Fruit fly (Drosophila melanogaster) whole organism: ENCODE data around the gene ND-18.

ENCODE experiments used
- CG8478 ChIP-seq: fragments of >200 bp; optimal IDR thresholded peaks from 2 replicates; lab custom pipeline; 2018; ENCODE audit warnings: inconsistent platforms
- Dll ChIP-seq: fragments of >200 bp; optimal IDR thresholded peaks from 2 replicates; lab custom pipeline; 2017
- EcR ChIP-seq, 2 experiments: fragments of >200 bp; optimal IDR thresholded peaks; 2 replicates each; lab custom pipeline; 2017; ENCODE audit warnings: missing biosample characterization in 2 of 2, missing genetic modification characterization in 2 of 2, missing genetic modification reagents in 2 of 2
- pan ChIP-seq: fragments of >200 bp; optimal IDR thresholded peaks from 2 replicates; lab custom pipeline; 2017
- psq ChIP-seq: fragments of >200 bp; optimal IDR thresholded peaks from 2 replicates; lab custom pipeline; 2017
- usp ChIP-seq: fragments of >200 bp; optimal IDR thresholded peaks from 2 replicates; lab custom pipeline; 2017; ENCODE audit warnings: missing biosample characterization, missing genetic modification characterization, mixed read lengths

dm6 chrX:19479134-19479533 is 13.1 kb upstream of the ND-18 start, which contains the start of gene CG32533:
- no peak for TF ChIP-seq psq
- TF ChIP-seq Dll (lab: Kevin White, UChicago): no peak
- TF ChIP-seq usp (GFP tag; lab: Kevin White, UChicago): no peak
- no peak for TF ChIP-seq EcR (GFP tag; optimal IDR thresholded peaks at IDR 0.05; lab: Kevin White, UChicago)
- no peak for TF ChIP-seq CG8478
- TF ChIP-seq pan (lab: Kevin White, UChicago): no peak
